Worm (Caenorhabditis elegans) whole organism, mixed stage, embryonic: ENCODE results near the gene B0495.7.

Source experiments
- M03D4.4 ChIP-seq: sonication (generic microtip); optimal IDR thresholded peaks from 2 replicates; lab custom pipeline; 2017; ENCODE audit warnings: mild to moderate bottlenecking, missing genetic modification characterization, missing compliant biosample characterization
- bed-3 ChIP-seq: fragments of 200-800 bp; sonication (Bioruptor generic); optimal IDR thresholded peaks from 3 replicates; lab custom pipeline; 2018; ENCODE audit warnings: mild to moderate bottlenecking, missing genetic modification characterization, moderate library complexity, missing compliant biosample characterization
- blmp-1 ChIP-seq: fragments of 150-350 bp; optimal IDR thresholded peaks from 2 replicates; lab custom pipeline; 2014; ENCODE audit warnings: missing biosample characterization, missing genetic modification characterization
- ceh-39 ChIP-seq: fragments of 150-350 bp; optimal IDR thresholded peaks from 2 replicates; lab custom pipeline; 2014; ENCODE audit warnings: missing biosample characterization, missing genetic modification characterization
- ceh-43 ChIP-seq: fragments of 200-800 bp; sonication (Bioruptor generic); optimal IDR thresholded peaks from 2 replicates; lab custom pipeline; 2018; ENCODE audit warnings: mild to moderate bottlenecking, missing genetic modification characterization, moderate library complexity, missing compliant biosample characterization
- ceh-83 ChIP-seq: fragments of 200-800 bp; sonication (Bioruptor generic); optimal IDR thresholded peaks from 2 replicates; lab custom pipeline; 2018; ENCODE audit warnings: mild to moderate bottlenecking, missing genetic modification characterization, missing compliant biosample characterization
- ces-1 ChIP-seq: fragments of 150-350 bp; optimal IDR thresholded peaks from 2 replicates; lab custom pipeline; 2014; ENCODE audit warnings: missing biosample characterization, missing genetic modification reagents, missing genetic modification characterization
- cnd-1 ChIP-seq: fragments of 200-800 bp; sonication (Bioruptor generic); optimal IDR thresholded peaks from 2 replicates; lab custom pipeline; 2018; ENCODE audit warnings: mild to moderate bottlenecking, missing genetic modification characterization, missing compliant biosample characterization
- drap-1 ChIP-seq: fragments of 200-800 bp; sonication (Bioruptor generic); optimal IDR thresholded peaks from 3 replicates; lab custom pipeline; 2018; ENCODE audit warnings: mild to moderate bottlenecking, missing genetic modification characterization, missing compliant biosample characterization
- elt-1 ChIP-seq: sonication (generic microtip); optimal IDR thresholded peaks from 2 replicates; lab custom pipeline; 2017; ENCODE audit warnings: missing genetic modification characterization, mild to moderate bottlenecking, missing compliant biosample characterization, antibody characterized with exemption, moderate library complexity, borderline replicate concordance; ENCODE audit not compliant: insufficient read depth
- elt-3 ChIP-seq: fragments of 150-350 bp; optimal IDR thresholded peaks from 2 replicates; lab custom pipeline; 2014; ENCODE audit warnings: missing biosample characterization, missing genetic modification characterization
- flh-1 ChIP-seq: fragments of 200-800 bp; sonication (Bioruptor generic); optimal IDR thresholded peaks from 2 replicates; lab custom pipeline; 2018; ENCODE audit warnings: mild to moderate bottlenecking, missing genetic modification characterization, moderate library complexity, missing compliant biosample characterization
- ham-2 ChIP-seq: fragments of 200-800 bp; sonication (Bioruptor generic); optimal IDR thresholded peaks from 2 replicates; lab custom pipeline; 2018; ENCODE audit warnings: mild to moderate bottlenecking, missing genetic modification characterization, missing compliant biosample characterization
- hlh-1 ChIP-seq: fragments of 150-350 bp; optimal IDR thresholded peaks from 2 replicates; lab custom pipeline; 2014; ENCODE audit warnings: missing biosample characterization, missing genetic modification reagents, missing genetic modification characterization
- lin-13 ChIP-seq: fragments of 150-350 bp; optimal IDR thresholded peaks from 2 replicates; lab custom pipeline; 2014; ENCODE audit warnings: missing biosample characterization, missing genetic modification characterization
- lin-32 ChIP-seq: fragments of 200-800 bp; sonication (Bioruptor generic); optimal IDR thresholded peaks from 2 replicates; lab custom pipeline; 2018; ENCODE audit warnings: mild to moderate bottlenecking, missing genetic modification characterization, missing compliant biosample characterization
- lsy-2 ChIP-seq: fragments of 150-350 bp; optimal IDR thresholded peaks from 2 replicates; lab custom pipeline; 2014; ENCODE audit warnings: missing biosample characterization, missing genetic modification characterization
- mab-5 ChIP-seq: fragments of 150-350 bp; optimal IDR thresholded peaks from 2 replicates; lab custom pipeline; 2014; ENCODE audit warnings: missing biosample characterization, missing genetic modification characterization
- mep-1 ChIP-seq: fragments of 150-350 bp; optimal IDR thresholded peaks from 2 replicates; lab custom pipeline; 2017; ENCODE audit warnings: missing biosample characterization, missing genetic modification reagents, missing genetic modification characterization, inconsistent platforms
- mls-2 ChIP-seq: sonication (generic microtip); optimal IDR thresholded peaks from 2 replicates; lab custom pipeline; 2016; ENCODE audit warnings: mild to moderate bottlenecking, missing genetic modification characterization, moderate library complexity, missing compliant biosample characterization
- nhr-12 ChIP-seq: fragments of 150-350 bp; optimal IDR thresholded peaks from 2 replicates; lab custom pipeline; 2014; ENCODE audit warnings: missing biosample characterization, missing genetic modification characterization
- nhr-2 ChIP-seq: fragments of 150-350 bp; optimal IDR thresholded peaks from 2 replicates; lab custom pipeline; 2014; ENCODE audit warnings: missing biosample characterization, missing genetic modification characterization
- nhr-237 ChIP-seq: fragments of 150-350 bp; optimal IDR thresholded peaks from 2 replicates; lab custom pipeline; 2014; ENCODE audit warnings: missing biosample characterization, missing genetic modification characterization
- nhr-28 ChIP-seq: fragments of 150-350 bp; optimal IDR thresholded peaks from 2 replicates; lab custom pipeline; 2014; ENCODE audit warnings: missing biosample characterization, missing genetic modification characterization
- nhr-76 ChIP-seq: sonication (generic microtip); optimal IDR thresholded peaks from 2 replicates; lab custom pipeline; 2017; ENCODE audit warnings: missing biosample characterization, missing genetic modification characterization
- pha-4 ChIP-seq: fragments of 150-350 bp; optimal IDR thresholded peaks from 2 replicates; lab custom pipeline; 2018; ENCODE audit warnings: missing biosample characterization, missing genetic modification reagents, missing genetic modification characterization
- sem-2 ChIP-seq: fragments of 200-800 bp; sonication (Bioruptor generic); optimal IDR thresholded peaks from 2 replicates; lab custom pipeline; 2018; ENCODE audit warnings: mild to moderate bottlenecking, missing genetic modification characterization, missing compliant biosample characterization
- snpc-4 ChIP-seq: fragments of 150-350 bp; optimal IDR thresholded peaks from 2 replicates; lab custom pipeline; 2014; ENCODE audit warnings: missing biosample characterization, missing genetic modification characterization
- sptf-1 ChIP-seq: sonication (generic microtip); optimal IDR thresholded peaks from 2 replicates; lab custom pipeline; 2017; ENCODE audit warnings: mild to moderate bottlenecking, missing genetic modification characterization, moderate library complexity, missing compliant biosample characterization
- tbx-8 ChIP-seq: fragments of 200-800 bp; sonication (Bioruptor generic); optimal IDR thresholded peaks from 2 replicates; lab custom pipeline; 2018; ENCODE audit warnings: mild to moderate bottlenecking, missing genetic modification characterization, moderate library complexity, missing compliant biosample characterization
- unc-120 ChIP-seq: sonication (generic microtip); optimal IDR thresholded peaks from 2 replicates; lab custom pipeline; 2017; ENCODE audit warnings: missing genetic modification characterization, missing compliant biosample characterization; ENCODE audit not compliant: poor library complexity, severe bottlenecking
- unc-39 ChIP-seq: fragments of 150-350 bp; optimal IDR thresholded peaks from 2 replicates; lab custom pipeline; 2014; ENCODE audit warnings: missing biosample characterization, missing genetic modification characterization
- unc-62 ChIP-seq: fragments of 150-350 bp; optimal IDR thresholded peaks from 2 replicates; lab custom pipeline; 2014; ENCODE audit warnings: missing biosample characterization, missing genetic modification reagents, missing genetic modification characterization
- zip-8 ChIP-seq: fragments of 150-350 bp; optimal IDR thresholded peaks from 2 replicates; lab custom pipeline; 2014; ENCODE audit warnings: missing biosample characterization, missing genetic modification characterization
- ztf-11 ChIP-seq: fragments of 150-350 bp; optimal IDR thresholded peaks from 2 replicates; lab custom pipeline; 2014; ENCODE audit warnings: missing biosample characterization, missing genetic modification characterization

The B0495.7 gene

ce11 chrII:7690384-7690783, 14.6 kb downstream of the B0495.7 start, which contains the start of gene pid-1:
pid-1 (minus strand) TSS chrII:7690556.
- TF ChIP-seq mab-5 (tag; lab: Kevin White, UChicago) (no peak), unc-62 (no peak), pha-4 (no peak), nhr-28 (tag; lab: Kevin White, UChicago) (no peak), ceh-39 (no peak), mep-1 (tag; lab: Kevin White, UChicago) (no peak), ham-2 (GFP tag; lab: Kevin White, UChicago) (no peak), cnd-1 (no peak), nhr-12 (no peak), sem-2 (GFP tag; lab: Kevin White, UChicago) (no peak), ztf-11 (no peak), M03D4.4 (tag; lab: Kevin White, UChicago) (no peak), mls-2 (tag; lab: Kevin White, UChicago) (no peak), hlh-1 (tag; lab: Kevin White, UChicago) (no peak), nhr-237 (no peak), lin-13 (no peak), drap-1 (no peak)

DNA sequence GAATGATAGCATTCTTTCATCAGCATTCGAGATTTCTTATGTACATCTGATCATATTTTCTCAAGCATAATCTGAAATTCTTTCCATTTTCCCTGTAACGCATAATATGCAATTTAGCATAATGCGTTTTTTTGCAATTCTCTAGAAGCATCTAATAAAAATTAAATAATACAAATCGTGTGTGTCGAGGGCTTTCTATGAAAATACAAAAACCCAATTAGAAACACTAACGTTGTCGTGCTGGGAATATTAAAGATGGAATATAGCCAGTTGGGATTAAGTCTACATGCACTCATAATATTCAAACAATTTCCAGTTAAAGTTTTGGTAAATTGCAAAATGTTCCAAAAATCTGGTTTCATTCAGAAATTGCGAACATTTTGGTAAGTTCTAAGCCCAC, 20.4 kb downstream of the B0495.7 start, which contains the start of gene F18A1.1:
F18A1.1 (plus strand) TSS at position 301 of the 400 bp plus-strand sequence.
- TF ChIP-seq M03D4.4 (tag; lab: Kevin White, UChicago) (no peak), pha-4 (no peak), hlh-1 (tag; lab: Kevin White, UChicago) (no peak), mab-5 (tag; lab: Kevin White, UChicago) (no peak), ces-1 (GFP tag; lab: Kevin White, UChicago) (no peak), lin-13 (no peak), blmp-1 (tag; lab: Kevin White, UChicago) (no peak), sptf-1 (tag; lab: Kevin White, UChicago) (no peak), unc-120 (tag; lab: Kevin White, UChicago) (no peak), cnd-1 (no peak), nhr-76 (tag; lab: Kevin White, UChicago) (no peak), elt-3 (tag; lab: Kevin White, UChicago) (no peak), nhr-28 (tag; lab: Kevin White, UChicago) (no peak), nhr-12 (no peak), flh-1 (GFP tag; lab: Kevin White, UChicago) (no peak), ceh-43 (GFP tag; lab: Kevin White, UChicago) (no peak), lsy-2 (tag; lab: Kevin White, UChicago) (no peak), ceh-83 (no peak)

ce11 chrII:7682488-7682887, 22.5 kb downstream of the B0495.7 start:
- TF ChIP-seq unc-120 (tag; lab: Kevin White, UChicago) (no peak), hlh-1 (tag; lab: Kevin White, UChicago) (no peak), blmp-1 (tag; lab: Kevin White, UChicago) (no peak), lin-13 (no peak), mep-1 (tag; lab: Kevin White, UChicago) (no peak), lin-32 (GFP tag; lab: Kevin White, UChicago) (no peak), cnd-1 (no peak), sem-2 (GFP tag; lab: Kevin White, UChicago) (no peak), drap-1 (no peak), nhr-237 (no peak), ham-2 (GFP tag; lab: Kevin White, UChicago) (no peak), tbx-8 (GFP tag; lab: Kevin White, UChicago) (no peak), ces-1 (GFP tag; lab: Kevin White, UChicago) (no peak), mls-2 (tag; lab: Kevin White, UChicago) (no peak), bed-3 (no peak), snpc-4 (tag; lab: Kevin White, UChicago) (no peak), ceh-83 (no peak), unc-62 (no peak)

ce11 chrII:7681898-7682297, 23.1 kb downstream of the B0495.7 start, which contains the start of gene lin-26:
lin-26 (plus strand) TSS chrII:7682198.
- TF ChIP-seq M03D4.4 (tag; lab: Kevin White, UChicago) (no peak), lsy-2 (tag; lab: Kevin White, UChicago) (no peak), nhr-28 (tag; lab: Kevin White, UChicago) (no peak), snpc-4 (tag; lab: Kevin White, UChicago) (no peak)
- TF ChIP-seq, all 35 proteins: peak for 0

DNA sequence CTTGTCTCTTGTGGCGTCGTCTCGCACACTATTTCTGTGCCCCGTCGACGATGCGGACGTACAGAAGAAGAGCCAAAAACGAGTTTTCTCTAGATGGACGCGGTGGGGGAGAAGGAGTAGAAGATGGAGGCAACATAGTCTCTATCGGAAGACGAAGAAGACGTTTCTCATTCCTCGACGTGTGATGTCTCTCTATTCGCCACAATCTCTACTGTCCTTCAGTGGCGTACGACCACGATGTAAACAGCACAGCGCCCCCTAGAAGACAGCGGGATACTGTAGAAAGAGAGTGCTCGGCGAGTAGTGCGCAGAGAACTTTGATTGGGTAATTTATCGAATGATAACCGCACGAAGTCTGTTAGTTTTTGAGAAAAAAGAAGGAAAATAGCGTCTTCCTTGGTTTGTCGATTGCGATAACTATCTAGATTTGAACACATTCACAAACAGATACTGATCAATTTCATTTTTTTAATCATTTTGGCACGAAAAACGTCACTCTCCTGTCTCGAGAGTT, 25.5 kb downstream of the B0495.7 start:
- TF ChIP-seq lsy-2 (tag; lab: Kevin White, UChicago) (no peak), zip-8 (tag; lab: Kevin White, UChicago) (no peak), bed-3 (peak; percentile 1), nhr-28 (tag; lab: Kevin White, UChicago) (no peak), mep-1 (tag; lab: Kevin White, UChicago) (no peak), elt-1 (tag; lab: Kevin White, UChicago) (no peak), mab-5 (tag; lab: Kevin White, UChicago) (no peak), unc-39 (no peak), nhr-2 (tag; lab: Kevin White, UChicago) (no peak)
